Worm (Caenorhabditis elegans) whole organism, L2 larva: ENCODE results near the gene K09D9.9.

Experiments
- alr-1 ChIP-seq: fragments of 150-350 bp; optimal IDR thresholded peaks from 2 replicates; lab custom pipeline; 2014; ENCODE audit warnings: missing biosample characterization, missing genetic modification characterization
- mdl-1 ChIP-seq, 2 experiments: fragments of 150-350 bp in 1 of 2; sonication (generic microtip) in 1 of 2; optimal IDR thresholded peaks; 2 replicates each; lab custom pipeline; 2017; ENCODE audit warnings: missing biosample characterization in 2 of 2, missing genetic modification characterization in 2 of 2
- nhr-11 ChIP-seq: fragments of 150-350 bp; optimal IDR thresholded peaks from 2 replicates; lab custom pipeline; 2014; ENCODE audit warnings: missing biosample characterization, missing genetic modification characterization
- nhr-25 ChIP-seq: fragments of 150-350 bp; sonication (generic microtip); optimal IDR thresholded peaks from 3 replicates; lab custom pipeline; 2014; ENCODE audit warnings: missing biosample characterization, missing genetic modification characterization
- nhr-6 ChIP-seq: fragments of 150-350 bp; optimal IDR thresholded peaks from 2 replicates; lab custom pipeline; 2014; ENCODE audit warnings: missing biosample characterization, missing genetic modification characterization
- peb-1 ChIP-seq: fragments of 150-350 bp; optimal IDR thresholded peaks from 2 replicates; lab custom pipeline; 2014; ENCODE audit warnings: missing biosample characterization, missing genetic modification characterization
- zag-1 ChIP-seq: fragments of 150-350 bp; optimal IDR thresholded peaks from 2 replicates; lab custom pipeline; 2014; ENCODE audit warnings: missing biosample characterization, missing genetic modification characterization

DNA sequence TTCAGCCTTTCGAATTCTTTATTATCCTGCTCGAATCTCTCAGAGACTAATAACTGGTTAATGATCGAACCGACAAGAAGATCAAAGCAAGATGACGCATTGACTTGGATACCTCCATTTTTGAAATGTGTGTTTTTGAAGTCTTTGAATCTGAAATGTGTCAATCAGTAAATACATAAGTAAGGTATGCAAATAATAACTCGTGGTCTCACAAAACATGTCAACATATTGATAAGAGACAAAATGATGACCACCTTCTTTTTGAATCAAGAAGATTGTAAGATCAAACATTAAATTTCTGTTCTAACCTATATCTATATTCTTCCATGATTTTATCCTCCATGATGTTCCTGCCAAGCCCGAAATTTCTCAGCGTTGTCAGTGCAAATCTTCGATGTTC is 24.3 kb downstream of the K09D9.9 start:
- no peak for TF ChIP-seq zag-1 (tag; lab: Kevin White, UChicago)
- no peak for TF ChIP-seq mdl-1 (tag; optimal IDR thresholded peaks at IDR 0.05; lab: Kevin White, UChicago)
- no peak for TF ChIP-seq nhr-6 (tag; lab: Kevin White, UChicago)
- TF ChIP-seq peb-1: no peak
- no peak for TF ChIP-seq alr-1
- no peak for TF ChIP-seq nhr-25 (tag; lab: Kevin White, UChicago)
- no peak for TF ChIP-seq nhr-11 (tag; lab: Kevin White, UChicago)
